Fruit fly (Drosophila melanogaster) whole organism, adult: Measurements from ENCODE around the gene Mbs.

Source experiments
- CG11617 ChIP-seq: fragments of 200-800 bp; sonication (Bioruptor generic); optimal IDR thresholded peaks from 2 replicates; lab custom pipeline; 2017; ENCODE audit warnings: mild to moderate bottlenecking, missing biosample characterization, missing genetic modification reagents, missing genetic modification characterization
- CG12768 ChIP-seq: fragments of 200-800 bp; sonication (Bioruptor generic); optimal IDR thresholded peaks from 2 replicates; lab custom pipeline; 2017; ENCODE audit warnings: missing biosample characterization, missing genetic modification characterization, mild to moderate bottlenecking, moderate library complexity, missing genetic modification reagents
- CG33017 ChIP-seq: fragments of 200-800 bp; sonication (Bioruptor generic); optimal IDR thresholded peaks from 2 replicates; lab custom pipeline; 2018; ENCODE audit warnings: missing biosample characterization, mild to moderate bottlenecking, missing genetic modification characterization, moderate library complexity
- CG5204 ChIP-seq: fragments of 200-800 bp; sonication (Bioruptor generic); optimal IDR thresholded peaks from 2 replicates; lab custom pipeline; 2016; ENCODE audit warnings: missing biosample characterization, missing genetic modification characterization
- kay ChIP-seq: fragments of 200-800 bp; sonication (Bioruptor generic); peaks from one replicate; lab custom pipeline; 2016; ENCODE audit warnings: missing biosample characterization, missing genetic modification characterization, borderline replicate concordance
- ovo ChIP-seq: fragments of 200-800 bp; sonication (Bioruptor generic); optimal IDR thresholded peaks from 2 replicates; lab custom pipeline; 2016; ENCODE audit warnings: missing biosample characterization, missing genetic modification characterization
- pad ChIP-seq: fragments of 200-800 bp; sonication (Bioruptor generic); optimal IDR thresholded peaks from 3 replicates; lab custom pipeline; 2017; ENCODE audit warnings: missing biosample characterization, missing genetic modification characterization, mild to moderate bottlenecking, moderate library complexity, missing genetic modification reagents

dm6 chr3L:16016911-16017310, 34.8 kb upstream of the Mbs start:
- no peak for TF ChIP-seq CG12768 (GFP tag; lab: Kevin White, UChicago)
- TF ChIP-seq pad (GFP tag; lab: Kevin White, UChicago): no peak
- TF ChIP-seq kay (GFP tag; lab: Kevin White, UChicago): no peak
- TF ChIP-seq CG33017: no peak
- no peak for TF ChIP-seq CG5204 (GFP tag; lab: Kevin White, UChicago)
- no peak for TF ChIP-seq ovo (GFP tag; lab: Kevin White, UChicago)
- no peak for TF ChIP-seq CG11617 (GFP tag; lab: Kevin White, UChicago)
